Fruit fly (Drosophila melanogaster) whole organism, embryonic: ENCODE results near the gene CG5611.
A peak's percentile ranks its signal among the peaks of the same experiment; 100 is the strongest.

Experiments used
- Antp ChIP-seq: fragments of 200-800 bp; sonication (Bioruptor generic); optimal IDR thresholded peaks from 3 replicates; lab custom pipeline; 2016; ENCODE audit warnings: missing biosample characterization, missing genetic modification characterization
- CG10267 ChIP-seq: fragments of 200-800 bp; sonication (Bioruptor generic); optimal IDR thresholded peaks from 2 replicates; lab custom pipeline; 2018; ENCODE audit warnings: missing biosample characterization, mild to moderate bottlenecking, missing genetic modification characterization, moderate library complexity
- CG10543 ChIP-seq: fragments of 200-800 bp; sonication (Bioruptor generic); optimal IDR thresholded peaks from 3 replicates; lab custom pipeline; 2017; ENCODE audit warnings: missing biosample characterization, mild to moderate bottlenecking, missing genetic modification characterization, moderate library complexity
- CG11456 ChIP-seq: fragments of 200-800 bp; sonication (Bioruptor generic); IDR thresholded peaks from 3 replicates; pipeline ENCODE4 v1.3.6; 2022; ENCODE audit warnings: missing biosample characterization, missing genetic modification characterization
- CG12659 ChIP-seq: fragments of 200-800 bp; sonication (Bioruptor generic); optimal IDR thresholded peaks from 3 replicates; lab custom pipeline; 2017; ENCODE audit warnings: mild to moderate bottlenecking, missing biosample characterization, missing genetic modification reagents, missing genetic modification characterization
- CG14860 ChIP-seq: fragments of 200-800 bp; sonication (Bioruptor generic); IDR thresholded peaks from 3 replicates; pipeline ENCODE4 v1.3.6; 2022; ENCODE audit warnings: missing biosample characterization, missing genetic modification characterization; ENCODE audit not compliant: partially characterized antibody
- CG1602 ChIP-seq: fragments of 200-800 bp; sonication (Bioruptor generic); optimal IDR thresholded peaks from 3 replicates; lab custom pipeline; 2016; ENCODE audit warnings: missing biosample characterization, missing genetic modification characterization
- CG32772 ChIP-seq: fragments of 200-800 bp; sonication (Bioruptor generic); IDR thresholded peaks from 2 replicates; pipeline ENCODE4 v1.3.6; 2022; ENCODE audit warnings: missing biosample characterization, missing genetic modification characterization
- CG3847 ChIP-seq: fragments of 200-800 bp; sonication (Bioruptor generic); IDR thresholded peaks from 2 replicates; pipeline ENCODE4 v1.3.6; 2022; ENCODE audit warnings: missing biosample characterization, missing genetic modification characterization
- CG4424 ChIP-seq: fragments of 200-800 bp; sonication (Bioruptor generic); optimal IDR thresholded peaks from 3 replicates; lab custom pipeline; 2016; ENCODE audit warnings: missing biosample characterization, missing genetic modification characterization
- CG5180 ChIP-seq: fragments of 200-800 bp; sonication (Bioruptor generic); optimal IDR thresholded peaks from 3 replicates; lab custom pipeline; 2017; ENCODE audit warnings: missing biosample characterization, missing genetic modification characterization, mild to moderate bottlenecking, moderate library complexity, missing genetic modification reagents
- CG6272 ChIP-seq: fragments of 200-800 bp; sonication (Bioruptor generic); IDR thresholded peaks from 2 replicates; pipeline ENCODE4 v1.3.6; 2022; ENCODE audit warnings: missing biosample characterization, missing genetic modification characterization
- CG7786 ChIP-seq: fragments of 200-800 bp; sonication (Bioruptor generic); optimal IDR thresholded peaks from 2 replicates; lab custom pipeline; 2016; ENCODE audit warnings: missing biosample characterization, missing genetic modification characterization
- CG7987 ChIP-seq: fragments of 200-800 bp; sonication (Bioruptor generic); optimal IDR thresholded peaks from 2 replicates; lab custom pipeline; 2018; ENCODE audit warnings: missing biosample characterization, mild to moderate bottlenecking, missing genetic modification characterization, moderate library complexity
- CG8924 ChIP-seq: fragments of 200-800 bp; optimal IDR thresholded peaks from 3 replicates; lab custom pipeline; 2019; ENCODE audit warnings: missing biosample characterization, mild to moderate bottlenecking, missing genetic modification characterization, moderate library complexity
- CG9609 ChIP-seq: fragments of 200-800 bp; sonication (Bioruptor generic); optimal IDR thresholded peaks from 3 replicates; lab custom pipeline; 2016; ENCODE audit warnings: missing biosample characterization, missing genetic modification characterization
- CHES-1-like ChIP-seq: fragments of 200-800 bp; sonication (Bioruptor generic); optimal IDR thresholded peaks from 2 replicates; lab custom pipeline; 2016; ENCODE audit warnings: missing biosample characterization, missing genetic modification characterization
- Dref ChIP-seq: fragments of 200-800 bp; sonication (Bioruptor generic); IDR thresholded peaks from 2 replicates; pipeline ENCODE4 v1.3.6; 2022; ENCODE audit warnings: missing biosample characterization, missing genetic modification characterization
- Gug ChIP-seq: fragments of 200-800 bp; sonication (Bioruptor generic); IDR thresholded peaks from 4 replicates; pipeline ENCODE4 v1.3.6; 2022; ENCODE audit warnings: missing biosample characterization, missing genetic modification characterization
- HLH4C ChIP-seq: fragments of 200-800 bp; sonication (Bioruptor generic); IDR thresholded peaks from 3 replicates; pipeline ENCODE4 v1.3.6; 2022; ENCODE audit warnings: missing biosample characterization, missing genetic modification characterization; ENCODE audit not compliant: partially characterized antibody
- HmgZ ChIP-seq: fragments of 200-800 bp; sonication (Bioruptor generic); optimal IDR thresholded peaks from 2 replicates; lab custom pipeline; 2018; ENCODE audit warnings: missing biosample characterization, mild to moderate bottlenecking, missing genetic modification characterization
- NC2β ChIP-seq: fragments of 200-800 bp; sonication (Bioruptor generic); optimal IDR thresholded peaks from 2 replicates; lab custom pipeline; 2016; ENCODE audit warnings: missing biosample characterization, missing genetic modification characterization
- NFAT ChIP-seq: fragments of 200-800 bp; sonication (Bioruptor generic); IDR thresholded peaks from 2 replicates; pipeline ENCODE4 v1.3.6; 2022; ENCODE audit warnings: missing biosample characterization, missing genetic modification characterization
- NfI ChIP-seq: fragments of 200-800 bp; sonication (Bioruptor generic); optimal IDR thresholded peaks from 3 replicates; lab custom pipeline; 2018; ENCODE audit warnings: missing biosample characterization, mild to moderate bottlenecking, missing genetic modification characterization, moderate library complexity
- Side ChIP-seq: fragments of 200-800 bp; sonication (Bioruptor generic); optimal IDR thresholded peaks from 2 replicates; lab custom pipeline; 2016; ENCODE audit warnings: missing biosample characterization, missing genetic modification characterization
- Sry-δ ChIP-seq: fragments of 200-800 bp; sonication (Bioruptor generic); optimal IDR thresholded peaks from 2 replicates; lab custom pipeline; 2016; ENCODE audit warnings: missing biosample characterization, missing genetic modification characterization
- Trl ChIP-seq, 3 experiments: fragments of >200 bp in 2 of 3; fragments of 200-800 bp in 1 of 3; sonication (Bioruptor generic) in 1 of 3; optimal IDR thresholded peaks; 2 replicates in 1 of 3; 3 replicates in 2 of 3; lab custom pipeline; 2016 to 2017; ENCODE audit warnings: missing biosample characterization in 1 of 3, missing genetic modification characterization in 1 of 3
- YL-1 ChIP-seq: fragments of 200-800 bp; sonication (Bioruptor generic); optimal IDR thresholded peaks from 3 replicates; lab custom pipeline; 2017; ENCODE audit warnings: missing biosample characterization, mild to moderate bottlenecking, missing genetic modification characterization
- amos ChIP-seq: fragments of 200-800 bp; sonication (Bioruptor generic); IDR thresholded peaks from 2 replicates; pipeline ENCODE4 v1.3.6; 2022; ENCODE audit warnings: missing biosample characterization, missing genetic modification characterization; ENCODE audit not compliant: partially characterized antibody
- bab2 ChIP-seq: fragments of 200-800 bp; sonication (Bioruptor generic); optimal IDR thresholded peaks from 2 replicates; lab custom pipeline; 2016; ENCODE audit warnings: missing biosample characterization, missing genetic modification characterization
- bbx ChIP-seq: fragments of 200-800 bp; sonication (Bioruptor generic); IDR thresholded peaks from 2 replicates; pipeline ENCODE4 v1.3.6; 2022; ENCODE audit warnings: missing biosample characterization, missing genetic modification characterization; ENCODE audit not compliant: partially characterized antibody
- chif ChIP-seq, 2 experiments: fragments of 200-800 bp; sonication (Bioruptor generic); optimal IDR thresholded peaks; 3 replicates each; lab custom pipeline; 2016; ENCODE audit warnings: missing biosample characterization in 2 of 2, missing genetic modification characterization in 2 of 2
- dimm ChIP-seq: fragments of 200-800 bp; sonication (Bioruptor generic); IDR thresholded peaks from 2 replicates; pipeline ENCODE4 v1.3.6; 2022; ENCODE audit warnings: missing biosample characterization, missing genetic modification characterization
- ems ChIP-seq: fragments of 200-800 bp; sonication (Bioruptor generic); optimal IDR thresholded peaks from 3 replicates; lab custom pipeline; 2016; ENCODE audit warnings: missing biosample characterization, missing genetic modification characterization
- hbn ChIP-seq: fragments of 200-800 bp; sonication (Bioruptor generic); IDR thresholded peaks from 2 replicates; pipeline ENCODE4 v1.3.6; 2022; ENCODE audit warnings: missing biosample characterization, missing genetic modification characterization; ENCODE audit not compliant: partially characterized antibody
- kay ChIP-seq: fragments of 200-800 bp; sonication (Bioruptor generic); optimal IDR thresholded peaks from 2 replicates; lab custom pipeline; 2016; ENCODE audit warnings: missing biosample characterization, missing genetic modification characterization
- lmd ChIP-seq: fragments of 200-800 bp; sonication (Bioruptor generic); IDR thresholded peaks from 2 replicates; pipeline ENCODE4 v1.3.6; 2022; ENCODE audit warnings: missing biosample characterization, missing genetic modification characterization
- pan ChIP-seq, 4 experiments: fragments of >200 bp in 3 of 4; fragments of 200-800 bp in 1 of 4; sonication (Bioruptor generic) in 1 of 4; optimal IDR thresholded peaks in 3 of 4; IDR thresholded peaks in 1 of 4; 2 replicates each; pipeline versions ENCODE4 v1.3.6 to Lab custom; 2017 to 2022; ENCODE audit warnings: missing biosample characterization in 2 of 4, missing genetic modification characterization in 2 of 4, mixed read lengths in 1 of 4
- pho ChIP-seq: fragments of 200-800 bp; sonication (Bioruptor generic); optimal IDR thresholded peaks from 2 replicates; lab custom pipeline; 2016; ENCODE audit warnings: missing biosample characterization, missing genetic modification characterization
- pum ChIP-seq: fragments of 200-800 bp; sonication (Bioruptor generic); optimal IDR thresholded peaks from 2 replicates; lab custom pipeline; 2016; ENCODE audit warnings: missing biosample characterization, missing genetic modification characterization
- pzg ChIP-seq: fragments of 200-800 bp; sonication (Bioruptor generic); optimal IDR thresholded peaks from 3 replicates; lab custom pipeline; 2018; ENCODE audit warnings: missing biosample characterization, mild to moderate bottlenecking, missing genetic modification characterization, moderate library complexity
- slp2 ChIP-seq: fragments of 200-800 bp; sonication (Bioruptor generic); optimal IDR thresholded peaks from 2 replicates; lab custom pipeline; 2016; ENCODE audit warnings: missing biosample characterization, missing genetic modification characterization
- so ChIP-seq: fragments of 200-800 bp; sonication (Bioruptor generic); IDR thresholded peaks from 3 replicates; pipeline ENCODE4 v1.3.6; 2022; ENCODE audit warnings: missing biosample characterization, missing genetic modification characterization
- tio ChIP-seq: fragments of 200-800 bp; sonication (Bioruptor generic); optimal IDR thresholded peaks from 2 replicates; lab custom pipeline; 2017; ENCODE audit warnings: missing biosample characterization, missing genetic modification characterization, inconsistent platforms
- ttk ChIP-seq: fragments of 200-800 bp; sonication (Bioruptor generic); IDR thresholded peaks from 2 replicates; pipeline ENCODE4 v2.1.2; 2022; ENCODE audit warnings: missing biosample characterization, missing genetic modification characterization
- vfl ChIP-seq: fragments of 200-800 bp; sonication (Bioruptor generic); optimal IDR thresholded peaks from 2 replicates; lab custom pipeline; 2016; ENCODE audit warnings: missing biosample characterization, missing genetic modification characterization
- wor ChIP-seq: fragments of 200-800 bp; sonication (Bioruptor generic); IDR thresholded peaks from 2 replicates; pipeline ENCODE4 v1.3.6; 2022; ENCODE audit warnings: missing biosample characterization, missing genetic modification characterization
- zfh1 ChIP-seq: fragments of 200-800 bp; sonication (Bioruptor generic); IDR thresholded peaks from 3 replicates; pipeline ENCODE4 v1.3.6; 2022; ENCODE audit warnings: missing biosample characterization, missing genetic modification characterization
- zfh2 ChIP-seq: fragments of 200-800 bp; sonication (Bioruptor generic); optimal IDR thresholded peaks from 2 replicates; lab custom pipeline; 2016; ENCODE audit warnings: missing biosample characterization, missing genetic modification characterization

CG5611 gene

dm6 chr3R:27677174-27677726 is 41.4 kb upstream of the CG5611 start, which contains the start of gene Hsdl2 (continued):
- no peak for TF ChIP-seq slp2 (GFP tag; lab: Kevin White, UChicago)
- peak; percentile 34 for TF ChIP-seq CG10267 (tag; lab: Kevin White, UChicago)
- peak; percentile 7 for TF ChIP-seq CG7786 (GFP tag; lab: Kevin White, UChicago)
- TF ChIP-seq CG9609 (GFP tag; lab: Kevin White, UChicago) = peak; percentile 1
- TF ChIP-seq ttk (GFP tag; lab: Robert Waterston, UW) = no peak
- peak; percentile 71 for TF ChIP-seq pzg (GFP tag; lab: Kevin White, UChicago)
- TF ChIP-seq NfI (GFP tag; lab: Kevin White, UChicago) = peak; percentile 15
- TF ChIP-seq hbn (GFP tag; lab: Robert Waterston, UW) = peak; percentile 56; the same call in 1 of the 2 replicates
- peak; percentile 0 for TF ChIP-seq CG1602 (GFP tag; lab: Kevin White, UChicago)
- TF ChIP-seq CG32772 (GFP tag; lab: Robert Waterston, UW) = 0 out of 2 replicates have a peak, but pooled peaks have one; percentile 29
- no peak for TF ChIP-seq dimm (GFP tag; lab: Robert Waterston, UW)
- peak; percentile 38; the same call in 3 of the 4 replicates for TF ChIP-seq Gug
- TF ChIP-seq kay (GFP tag; lab: Kevin White, UChicago) = no peak
- peak; percentile 63; the same call in 2 of the 3 replicates for TF ChIP-seq CG14860 (GFP tag; lab: Robert Waterston, UW)
- TF ChIP-seq pho = peak; percentile 38
- peak; percentile 27; the same call in 1 of the 2 replicates for TF ChIP-seq NFAT (GFP tag; lab: Robert Waterston, UW)
- peak; percentile 0 for TF ChIP-seq pum (GFP tag; lab: Kevin White, UChicago)
- TF ChIP-seq YL-1 (GFP tag; lab: Kevin White, UChicago) = peak; percentile 70
- TF ChIP-seq CG4424 (GFP tag; lab: Kevin White, UChicago) = peak; percentile 0
- TF ChIP-seq CG5180 (GFP tag; lab: Kevin White, UChicago) = peak; percentile 45
- peak; percentile 38 for TF ChIP-seq CHES-1-like (GFP tag; lab: Kevin White, UChicago)
- peak; percentile 39; the same call in 1 of the 2 replicates for TF ChIP-seq CG6272 (GFP tag; lab: Robert Waterston, UW)
- no peak for TF ChIP-seq NC2β (GFP tag; lab: Kevin White, UChicago)
- TF ChIP-seq Sry-δ (GFP tag; lab: Kevin White, UChicago) = peak; percentile 86
- TF ChIP-seq CG12659 (GFP tag; lab: Kevin White, UChicago) = peak; percentile 67
- no peak for TF ChIP-seq wor (GFP tag; lab: Robert Waterston, UW)
- TF ChIP-seq Dref (GFP tag; lab: Robert Waterston, UW) = peak; percentile 78
- TF ChIP-seq Antp (GFP tag; lab: Kevin White, UChicago) = no peak
- TF ChIP-seq CG10543 (GFP tag; lab: Kevin White, UChicago) = no peak
- peak; percentile 28 for TF ChIP-seq CG7987 (GFP tag; lab: Kevin White, UChicago)
- TF ChIP-seq CG3847 (GFP tag; lab: Robert Waterston, UW) = peak; percentile 77
- peak; percentile 2 for TF ChIP-seq bab2 (GFP tag; lab: Kevin White, UChicago)
- TF ChIP-seq zfh1 (GFP tag; lab: Robert Waterston, UW) = peak; percentile 43; the same call in 1 of the 3 replicates
- peak; percentile 12 for TF ChIP-seq CG8924 (tag; lab: Kevin White, UChicago)
- TF ChIP-seq HmgZ = peak; percentile 84
- 0 out of 3 replicates have a peak, but pooled peaks have one; percentile 45 for TF ChIP-seq CG11456 (GFP tag; lab: Robert Waterston, UW)
- no peak for TF ChIP-seq Side
- peak; percentile 52 for TF ChIP-seq bbx (GFP tag; lab: Robert Waterston, UW)
- no peak for TF ChIP-seq tio (GFP tag; lab: Kevin White, UChicago)
- TF ChIP-seq so (GFP tag; lab: Robert Waterston, UW) = no peak
- TF ChIP-seq ems (GFP tag; lab: Kevin White, UChicago) = peak; percentile 16
- peak in 1 of 2 experiments; percentile 1 for TF ChIP-seq chif (GFP tag; optimal IDR thresholded peaks at IDR 0.05; lab: Kevin White, UChicago)
- TF ChIP-seq Trl (optimal IDR thresholded peaks at IDR 0.05; lab: Kevin White, UChicago) = peak in 1 of 2 experiments; percentile 8
- TF ChIP-seq Trl (GFP tag; optimal IDR thresholded peaks at IDR 0.05; lab: Kevin White, UChicago) = peak; percentile 3
- TF ChIP-seq lmd (GFP tag; lab: Robert Waterston, UW) = peak; percentile 38; the same call in 1 of the 2 replicates
- peak; percentile 12 for TF ChIP-seq zfh2
- TF ChIP-seq vfl (GFP tag; lab: Kevin White, UChicago) = peak; percentile 27
- TF ChIP-seq HLH4C (GFP tag; lab: Robert Waterston, UW) = peak; percentile 85
- peak; percentile 64 for TF ChIP-seq amos (GFP tag; lab: Robert Waterston, UW)
- TF ChIP-seq pan (optimal IDR thresholded peaks at IDR 0.05; lab: Kevin White, UChicago) = no peak
- peak in 1 of 2 experiments; percentile 54 for TF ChIP-seq pan (GFP tag; optimal IDR thresholded peaks at IDR 0.05 in 1 of 2, IDR thresholded peaks at IDR 0.05 in 1 of 2)
